Worm (Caenorhabditis elegans) whole organism, mixed stage, embryonic: ENCODE measurements around the gene tdp-1.

ENCODE experiments used
- M03D4.4 ChIP-seq: sonication (generic microtip); optimal IDR thresholded peaks from 2 replicates; lab custom pipeline; 2017; ENCODE audit warnings: mild to moderate bottlenecking, missing genetic modification characterization, missing compliant biosample characterization
- ceh-83 ChIP-seq: fragments of 200-800 bp; sonication (Bioruptor generic); optimal IDR thresholded peaks from 2 replicates; lab custom pipeline; 2018; ENCODE audit warnings: mild to moderate bottlenecking, missing genetic modification characterization, missing compliant biosample characterization
- elt-1 ChIP-seq: sonication (generic microtip); optimal IDR thresholded peaks from 2 replicates; lab custom pipeline; 2017; ENCODE audit warnings: missing genetic modification characterization, mild to moderate bottlenecking, missing compliant biosample characterization, antibody characterized with exemption, moderate library complexity, borderline replicate concordance; ENCODE audit not compliant: insufficient read depth
- lin-13 ChIP-seq: fragments of 150-350 bp; optimal IDR thresholded peaks from 2 replicates; lab custom pipeline; 2014; ENCODE audit warnings: missing biosample characterization, missing genetic modification characterization
- mab-5 ChIP-seq: fragments of 150-350 bp; optimal IDR thresholded peaks from 2 replicates; lab custom pipeline; 2014; ENCODE audit warnings: missing biosample characterization, missing genetic modification characterization
- nhr-12 ChIP-seq: fragments of 150-350 bp; optimal IDR thresholded peaks from 2 replicates; lab custom pipeline; 2014; ENCODE audit warnings: missing biosample characterization, missing genetic modification characterization
- nhr-2 ChIP-seq: fragments of 150-350 bp; optimal IDR thresholded peaks from 2 replicates; lab custom pipeline; 2014; ENCODE audit warnings: missing biosample characterization, missing genetic modification characterization
- nhr-237 ChIP-seq: fragments of 150-350 bp; optimal IDR thresholded peaks from 2 replicates; lab custom pipeline; 2014; ENCODE audit warnings: missing biosample characterization, missing genetic modification characterization
- sptf-1 ChIP-seq: sonication (generic microtip); optimal IDR thresholded peaks from 2 replicates; lab custom pipeline; 2017; ENCODE audit warnings: mild to moderate bottlenecking, missing genetic modification characterization, moderate library complexity, missing compliant biosample characterization

DNA sequence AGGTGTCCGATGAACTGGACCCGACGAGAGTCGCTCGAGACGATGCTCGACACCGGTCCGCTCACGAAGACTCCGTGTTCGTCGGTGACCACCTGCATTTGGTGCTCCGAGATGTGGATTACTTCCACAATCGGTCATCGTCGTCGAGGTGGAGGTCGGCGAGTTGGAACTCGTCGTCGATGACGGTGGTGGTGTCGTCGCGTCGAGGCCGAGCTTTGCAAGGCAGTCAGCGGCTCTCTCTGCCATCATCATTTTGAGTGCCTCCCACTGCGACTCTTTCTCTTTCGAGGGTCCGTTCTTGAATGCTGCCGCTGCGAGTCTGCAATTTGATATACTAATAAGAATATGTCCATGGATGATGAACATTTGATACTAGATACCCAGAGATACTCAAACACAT, 10.1 kb downstream of the tdp-1 start:
- no peak for TF ChIP-seq mab-5 (tag; lab: Kevin White, UChicago)
- TF ChIP-seq lin-13 (tag; lab: Kevin White, UChicago), result no peak
- no peak for TF ChIP-seq ceh-83 (GFP tag; lab: Kevin White, UChicago)
- TF ChIP-seq nhr-237 (tag; lab: Kevin White, UChicago), result no peak
- no peak for TF ChIP-seq nhr-12 (tag; lab: Kevin White, UChicago)
- TF ChIP-seq M03D4.4 (tag; lab: Kevin White, UChicago), result no peak
- TF ChIP-seq sptf-1 (tag; lab: Kevin White, UChicago), result no peak
- no peak for TF ChIP-seq nhr-2
- TF ChIP-seq elt-1 (tag; lab: Kevin White, UChicago), result no peak
